Worm (Caenorhabditis elegans): ENCODE results near the gene C49A9.10.

DNA sequence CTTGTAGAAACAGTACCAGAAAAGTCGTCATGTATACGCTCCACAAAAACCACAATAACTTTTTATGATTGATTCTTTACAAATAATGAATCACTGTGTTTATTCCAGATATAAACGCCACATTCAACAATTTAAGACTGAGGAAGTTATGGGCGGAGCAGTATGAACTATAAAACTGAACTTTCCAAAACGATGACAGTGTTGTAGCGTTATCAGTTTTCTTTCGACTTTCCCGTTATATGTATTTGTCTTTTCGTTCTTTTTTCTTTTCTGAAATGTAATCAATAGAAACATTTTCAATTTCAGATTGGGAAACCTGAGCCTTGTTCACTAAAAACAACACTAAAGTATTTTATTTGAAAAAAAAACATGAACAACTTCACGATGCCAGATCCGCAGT lies 10.9 kb upstream of the C49A9.10 start, which contains the start of gene C49A9.9:
- TF ChIP-seq him-1 (tag; optimal IDR thresholded peaks at IDR 0.05) (no peak), W03F9.2 (tag; optimal IDR thresholded peaks at IDR 0.05) (no peak), dao-5 (tag; optimal IDR thresholded peaks at IDR 0.05) (no peak)

Measured in whole organism, L4/young adult.